Worm (Caenorhabditis elegans) whole organism, young adult: ENCODE measurements around the gene K03B4.9.

ENCODE experiments used
- F22D6.2 ChIP-seq: sonication (generic microtip); optimal IDR thresholded peaks from 2 replicates; lab custom pipeline; 2016; ENCODE audit warnings: mild to moderate bottlenecking, missing genetic modification characterization, missing compliant biosample characterization
- bed-1 ChIP-seq: fragments of 200-800 bp; sonication (Bioruptor generic); IDR thresholded peaks from 2 replicates; pipeline ENCODE4 v1.3.6; 2022; ENCODE audit warnings: missing genetic modification reagents, missing genetic modification characterization, missing compliant biosample characterization
- lir-1 ChIP-seq: fragments of 200-800 bp; sonication (Bioruptor generic); conservative IDR thresholded peaks from 2 replicates; pipeline ENCODE4 v1.3.6; 2022; ENCODE audit warnings: missing genetic modification reagents, missing genetic modification characterization, missing compliant biosample characterization
- mel-28 ChIP-seq: sonication (generic microtip); optimal IDR thresholded peaks from 2 replicates; lab custom pipeline; 2016; ENCODE audit warnings: borderline replicate concordance, mild to moderate bottlenecking, missing genetic modification characterization, missing compliant biosample characterization

- TF ChIP-seq F22D6.2 (tag; lab: Kevin White, UChicago) (no peak), bed-1 (GFP tag; lab: Robert Waterston, UW) (no peak), mel-28 (no peak), lir-1 (no peak)
Observed at ce11 chrV:4687944-4688505, 15.6 kb upstream of the K03B4.9 start, which contains the start of gene K03B4.2.
